Worm (Caenorhabditis elegans) whole organism, early embryonic: ENCODE data around the gene moe-3.

Source experiments
- B0310.2 ChIP-seq: sonication (generic microtip); optimal IDR thresholded peaks from 2 replicates; lab custom pipeline; 2016; ENCODE audit warnings: mild to moderate bottlenecking, missing genetic modification characterization, missing compliant biosample characterization
- F13C5.2 ChIP-seq: sonication (generic microtip); optimal IDR thresholded peaks from 2 replicates; lab custom pipeline; 2017; ENCODE audit warnings: mild to moderate bottlenecking, missing genetic modification characterization, inconsistent platforms, missing compliant biosample characterization
- aly-1 ChIP-seq: sonication (generic microtip); optimal IDR thresholded peaks from 2 replicates; lab custom pipeline; 2016; ENCODE audit warnings: missing genetic modification characterization, missing compliant biosample characterization
- ama-1 ChIP-seq: fragments of 150-350 bp; optimal IDR thresholded peaks from 2 replicates; lab custom pipeline; 2014
- ceh-13 ChIP-seq: fragments of 200-800 bp; sonication (Bioruptor generic); optimal IDR thresholded peaks from 2 replicates; lab custom pipeline; 2018; ENCODE audit warnings: mild to moderate bottlenecking, missing genetic modification characterization, missing compliant biosample characterization
- ceh-36 ChIP-seq: sonication (generic microtip); optimal IDR thresholded peaks from 2 replicates; lab custom pipeline; 2016; ENCODE audit warnings: missing genetic modification characterization, inconsistent platforms, missing compliant biosample characterization
- ets-7 ChIP-seq: sonication (generic microtip); optimal IDR thresholded peaks from 2 replicates; lab custom pipeline; 2016; ENCODE audit warnings: missing genotype, missing genetic modification characterization, missing compliant biosample characterization
- flt-1 ChIP-seq: fragments of 200-800 bp; sonication (Bioruptor generic); IDR thresholded peaks from 2 replicates; pipeline ENCODE4 v1.3.6; 2022; ENCODE audit warnings: missing genetic modification characterization, missing compliant biosample characterization
- hmbx-1 ChIP-seq: sonication (generic microtip); optimal IDR thresholded peaks from 2 replicates; lab custom pipeline; 2016; ENCODE audit warnings: mild to moderate bottlenecking, missing genetic modification characterization, missing compliant biosample characterization
- hmg-4 ChIP-seq: fragments of 200-800 bp; sonication (Bioruptor generic); optimal IDR thresholded peaks from 2 replicates; lab custom pipeline; 2018; ENCODE audit warnings: mild to moderate bottlenecking, missing genetic modification characterization, missing compliant biosample characterization
- hnd-1 ChIP-seq: sonication (generic microtip); optimal IDR thresholded peaks from 2 replicates; lab custom pipeline; 2016; ENCODE audit warnings: missing genetic modification characterization, missing compliant biosample characterization
- pes-1 ChIP-seq: fragments of 200-800 bp; sonication (Bioruptor generic); IDR thresholded peaks from 2 replicates; pipeline ENCODE4 v1.3.6; 2022; ENCODE audit warnings: missing genetic modification reagents, missing genetic modification characterization, missing compliant biosample characterization
- scrt-1 ChIP-seq: fragments of 200-800 bp; sonication (Bioruptor generic); IDR thresholded peaks from 2 replicates; pipeline ENCODE4 v1.3.6; 2022; ENCODE audit warnings: missing genetic modification characterization, missing compliant biosample characterization
- sea-1 ChIP-seq: fragments of 200-800 bp; sonication (Bioruptor generic); conservative IDR thresholded peaks from 2 replicates; pipeline ENCODE4 v1.3.6; 2022; ENCODE audit warnings: missing genetic modification characterization, missing compliant biosample characterization
- tbx-11 ChIP-seq: fragments of 200-800 bp; sonication (Bioruptor generic); IDR thresholded peaks from 2 replicates; pipeline ENCODE4 v1.3.6; 2022; ENCODE audit warnings: missing genetic modification characterization, missing compliant biosample characterization
- tbx-37 ChIP-seq: fragments of 200-800 bp; sonication (Bioruptor generic); conservative IDR thresholded peaks from 2 replicates; pipeline ENCODE4 v1.3.6; 2022; ENCODE audit warnings: missing genetic modification reagents, missing genetic modification characterization, missing compliant biosample characterization
- tra-4 ChIP-seq: sonication (generic microtip); optimal IDR thresholded peaks from 2 replicates; lab custom pipeline; 2017; ENCODE audit warnings: missing genetic modification characterization, missing compliant biosample characterization

Gene moe-3

DNA sequence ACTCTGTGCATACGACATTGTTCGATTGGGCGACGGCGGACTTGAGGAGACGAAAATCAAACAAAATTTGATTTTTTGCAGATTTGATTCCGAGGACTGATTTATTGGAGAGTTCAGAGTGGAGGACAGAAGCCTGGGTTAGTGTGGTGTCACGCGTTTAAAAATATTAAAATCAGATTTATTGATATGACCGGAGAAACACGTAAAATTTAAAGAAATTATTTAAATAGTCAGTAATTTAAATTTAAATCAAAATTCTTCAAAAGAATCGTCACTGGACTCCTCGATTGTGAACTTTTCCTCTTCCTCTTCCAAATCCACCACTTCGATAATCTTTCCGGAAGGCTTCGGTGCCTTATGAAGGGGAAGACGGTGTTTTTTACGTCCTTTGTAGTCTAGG lies 12.2 kb downstream of the moe-3 start, which contains the start of gene spe-18:
Gene spe-18, minus strand, starts transcription at position 101 of the 400 bp plus-strand sequence.
- TF ChIP-seq hmbx-1 (no peak), F13C5.2 (tag; lab: Kevin White, UChicago) (no peak), tra-4 (no peak), ama-1 (lab: Kevin White, UChicago) (no peak), tbx-37 (no peak), ets-7 (tag; lab: Kevin White, UChicago) (no peak), tbx-11 (GFP tag; lab: Robert Waterston, UW) (no peak)

DNA sequence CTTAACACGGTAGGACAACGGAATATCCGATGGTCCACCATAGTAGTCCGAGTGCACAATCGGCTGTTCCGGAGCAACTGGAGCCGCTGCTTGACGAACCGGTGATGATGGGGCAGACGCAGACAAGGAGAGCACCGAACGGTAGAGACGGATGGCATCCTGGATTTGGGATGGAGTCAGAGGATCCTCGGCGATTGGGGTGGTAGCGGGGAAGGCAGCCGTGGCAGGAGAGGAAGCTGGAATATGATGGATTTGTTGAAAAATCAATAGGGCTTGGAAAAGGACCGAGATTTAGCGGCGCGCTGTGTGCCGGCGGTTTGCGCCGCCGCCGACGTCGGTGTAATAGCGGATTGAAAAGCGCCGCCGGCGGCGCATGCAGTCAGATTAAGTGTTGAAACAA lies 13.1 kb downstream of the moe-3 start:
- no peak for TF ChIP-seq F13C5.2 (tag; lab: Kevin White, UChicago)
- TF ChIP-seq flt-1 (GFP tag; lab: Robert Waterston, UW) = no peak
- TF ChIP-seq hmg-4 (GFP tag; lab: Kevin White, UChicago) = no peak
- TF ChIP-seq tbx-11 (GFP tag; lab: Robert Waterston, UW) = no peak
- no peak for TF ChIP-seq pes-1

DNA sequence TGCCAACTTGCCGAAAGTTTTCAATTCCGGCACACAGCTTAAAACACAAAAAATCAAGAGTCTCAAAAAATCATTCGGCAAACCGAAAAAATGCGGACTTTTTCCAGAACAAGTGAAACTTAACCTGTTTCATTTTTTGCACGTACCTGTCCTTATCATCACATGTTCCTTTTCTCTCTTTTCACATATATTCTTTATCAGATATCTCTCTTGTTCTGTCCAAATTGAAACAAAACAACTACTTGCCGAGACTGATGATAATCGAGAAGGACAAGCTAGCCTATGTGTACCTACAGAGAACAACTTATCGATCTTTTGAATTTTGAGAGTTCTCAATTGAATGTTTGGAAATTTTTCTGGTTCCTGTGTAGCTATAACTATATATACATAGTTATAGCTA lies 15.6 kb downstream of the moe-3 start:
- TF ChIP-seq F13C5.2 (tag; lab: Kevin White, UChicago) = no peak
- no peak for TF ChIP-seq hmg-4 (GFP tag; lab: Kevin White, UChicago)
- TF ChIP-seq scrt-1 = no peak
- no peak for TF ChIP-seq ceh-13 (GFP tag; lab: Kevin White, UChicago)
- no peak for TF ChIP-seq sea-1 (GFP tag; lab: Robert Waterston, UW)
- no peak for TF ChIP-seq ama-1 (lab: Kevin White, UChicago)
- TF ChIP-seq hnd-1 (tag; lab: Kevin White, UChicago) = no peak
- no peak for TF ChIP-seq pes-1

DNA sequence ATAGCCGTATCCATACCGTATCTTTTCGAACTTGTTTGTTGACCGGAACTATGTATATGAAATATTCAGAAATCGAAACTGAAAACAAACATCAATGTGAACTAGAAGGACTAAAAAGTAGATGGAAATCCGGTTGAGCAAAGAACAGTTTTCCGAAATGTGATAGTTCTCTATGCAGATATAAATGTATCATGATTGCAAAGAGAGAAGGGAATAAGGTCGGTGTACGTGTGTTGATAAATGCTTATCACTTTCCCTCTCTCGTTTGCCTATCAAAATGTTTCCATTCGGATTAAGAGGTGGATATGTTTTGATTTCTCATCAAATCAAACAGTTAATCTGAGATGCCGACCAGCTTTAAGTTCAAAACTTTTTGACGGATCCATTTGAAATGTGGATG lies 17.3 kb downstream of the moe-3 start:
- TF ChIP-seq hmg-4 (GFP tag; lab: Kevin White, UChicago) (no peak), scrt-1 (no peak), F13C5.2 (tag; lab: Kevin White, UChicago) (no peak), ama-1 (lab: Kevin White, UChicago) (no peak), aly-1 (tag; lab: Kevin White, UChicago) (no peak), tra-4 (no peak), ets-7 (tag; lab: Kevin White, UChicago) (no peak), B0310.2 (tag; lab: Kevin White, UChicago) (no peak), ceh-13 (GFP tag; lab: Kevin White, UChicago) (no peak), tbx-11 (GFP tag; lab: Robert Waterston, UW) (no peak)

DNA sequence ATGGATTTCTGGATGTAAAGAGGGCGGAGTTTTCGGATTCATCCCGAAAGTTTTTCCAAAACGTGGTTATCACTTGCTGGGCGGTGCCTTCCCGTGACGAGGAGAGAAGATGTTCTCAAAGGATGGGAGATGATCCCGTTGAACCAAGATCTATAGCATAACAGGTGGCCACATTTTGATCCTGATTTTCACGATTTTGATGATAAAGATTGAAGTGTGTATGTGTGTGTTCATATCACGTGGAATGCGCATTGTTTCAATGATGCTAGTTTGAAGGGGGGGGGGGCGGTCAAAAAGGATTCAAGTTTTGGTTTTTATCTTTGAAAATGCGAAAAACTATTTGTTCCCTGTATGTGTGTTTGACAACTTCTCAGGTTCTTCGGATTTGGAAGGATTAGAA lies 20.3 kb downstream of the moe-3 start, which contains the start of gene mltn-1:
Gene mltn-1, minus strand, starts transcription at position 22 of the 400 bp plus-strand sequence.
- TF ChIP-seq tbx-11 (GFP tag; lab: Robert Waterston, UW) = no peak
- TF ChIP-seq hmbx-1 = no peak
- TF ChIP-seq aly-1 (tag; lab: Kevin White, UChicago) = no peak
- TF ChIP-seq ama-1 (lab: Kevin White, UChicago) = no peak

DNA sequence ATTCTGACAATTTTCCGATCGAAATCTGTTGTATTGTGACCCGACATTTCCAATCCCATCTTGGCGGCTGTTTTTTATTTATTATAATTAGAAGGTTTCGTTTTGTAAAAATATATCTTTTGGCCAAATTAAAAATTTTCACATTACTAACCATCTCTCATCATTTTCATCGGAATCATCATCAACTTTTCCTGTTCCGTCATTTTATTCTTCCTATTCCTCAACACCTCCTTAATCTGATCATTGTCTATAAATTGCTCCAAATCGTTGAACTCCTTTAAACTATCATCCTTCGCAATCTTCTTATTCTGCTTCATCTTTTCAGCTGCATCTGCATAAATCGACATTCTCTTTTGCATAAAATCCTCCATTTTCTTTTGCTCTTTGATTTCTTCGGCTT lies 23.2 kb downstream of the moe-3 start:
- TF ChIP-seq ets-7 (tag; lab: Kevin White, UChicago) (no peak), hmg-4 (GFP tag; lab: Kevin White, UChicago) (no peak), hmbx-1 (no peak), ceh-36 (tag; lab: Kevin White, UChicago) (no peak), ama-1 (lab: Kevin White, UChicago) (no peak), scrt-1 (no peak), F13C5.2 (tag; lab: Kevin White, UChicago) (no peak), tbx-11 (GFP tag; lab: Robert Waterston, UW) (no peak), hnd-1 (tag; lab: Kevin White, UChicago) (no peak)

DNA sequence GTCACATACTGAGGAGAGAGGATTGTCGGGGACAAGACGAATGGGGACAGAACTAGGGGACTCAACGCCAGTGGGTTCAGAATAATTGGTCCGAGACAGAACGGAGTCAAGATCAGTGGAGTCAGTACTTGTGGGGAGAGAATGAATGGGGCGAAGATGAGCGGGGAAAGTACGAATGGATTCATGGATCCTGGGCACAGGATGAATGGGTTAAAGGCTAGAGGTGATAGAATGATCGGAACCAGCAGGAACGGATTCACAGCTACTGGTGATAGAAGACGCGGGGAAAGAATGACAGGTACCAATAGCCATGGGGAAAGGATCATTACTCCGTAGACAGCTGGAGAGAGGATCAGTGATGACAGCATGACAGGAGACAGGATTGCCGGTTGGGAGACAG lies 26.0 kb downstream of the moe-3 start:
- TF ChIP-seq hnd-1 (tag; lab: Kevin White, UChicago) (no peak), ceh-13 (GFP tag; lab: Kevin White, UChicago) (no peak), scrt-1 (no peak), tbx-11 (GFP tag; lab: Robert Waterston, UW) (no peak), tbx-37 (no peak), pes-1 (no peak), hmg-4 (GFP tag; lab: Kevin White, UChicago) (no peak), F13C5.2 (tag; lab: Kevin White, UChicago) (no peak), tra-4 (no peak), B0310.2 (tag; lab: Kevin White, UChicago) (no peak), flt-1 (GFP tag; lab: Robert Waterston, UW) (no peak)

DNA sequence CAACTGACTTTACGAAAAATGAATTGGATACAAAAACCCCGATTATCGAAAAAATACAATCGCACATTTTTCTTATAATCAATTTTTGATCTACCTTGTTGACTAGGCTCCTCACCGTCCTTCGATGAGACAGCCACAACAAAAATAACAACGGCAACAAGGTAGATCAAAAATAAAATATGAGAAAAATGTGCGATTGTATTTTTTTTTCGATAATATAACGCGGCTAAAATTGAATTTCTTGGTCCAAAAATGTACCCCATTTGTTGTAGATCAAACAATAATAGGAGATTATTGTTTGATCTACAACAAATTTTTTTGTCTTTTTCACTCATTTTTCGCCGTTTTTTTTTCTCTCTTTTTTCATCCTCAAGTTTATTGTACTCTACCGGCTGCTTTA lies 35.0 kb downstream of the moe-3 start:
- TF ChIP-seq tbx-11 (GFP tag; lab: Robert Waterston, UW) (no peak), scrt-1 (no peak), hmbx-1 (no peak), tbx-37 (no peak), hnd-1 (tag; lab: Kevin White, UChicago) (no peak), pes-1 (no peak), ceh-36 (tag; lab: Kevin White, UChicago) (no peak), hmg-4 (GFP tag; lab: Kevin White, UChicago) (no peak), sea-1 (GFP tag; lab: Robert Waterston, UW) (no peak), flt-1 (GFP tag; lab: Robert Waterston, UW) (no peak), F13C5.2 (tag; lab: Kevin White, UChicago) (no peak), ama-1 (lab: Kevin White, UChicago) (no peak), B0310.2 (tag; lab: Kevin White, UChicago) (no peak), tra-4 (no peak), aly-1 (tag; lab: Kevin White, UChicago) (no peak), ets-7 (tag; lab: Kevin White, UChicago) (no peak), ceh-13 (GFP tag; lab: Kevin White, UChicago) (no peak)
